Worm (Caenorhabditis elegans) whole organism, mixed stage, embryonic: Measurements from ENCODE around the gene npp-15.
A peak's percentile ranks its signal among the peaks of the same experiment; 100 is the strongest.

Experiments used
- bed-3 ChIP-seq: fragments of 200-800 bp; sonication (Bioruptor generic); optimal IDR thresholded peaks from 3 replicates; lab custom pipeline; 2018; ENCODE audit warnings: mild to moderate bottlenecking, missing genetic modification characterization, moderate library complexity, missing compliant biosample characterization
- blmp-1 ChIP-seq: fragments of 150-350 bp; optimal IDR thresholded peaks from 2 replicates; lab custom pipeline; 2014; ENCODE audit warnings: missing biosample characterization, missing genetic modification characterization
- ceh-39 ChIP-seq: fragments of 150-350 bp; optimal IDR thresholded peaks from 2 replicates; lab custom pipeline; 2014; ENCODE audit warnings: missing biosample characterization, missing genetic modification characterization
- ceh-43 ChIP-seq: fragments of 200-800 bp; sonication (Bioruptor generic); optimal IDR thresholded peaks from 2 replicates; lab custom pipeline; 2018; ENCODE audit warnings: mild to moderate bottlenecking, missing genetic modification characterization, moderate library complexity, missing compliant biosample characterization
- ceh-83 ChIP-seq: fragments of 200-800 bp; sonication (Bioruptor generic); optimal IDR thresholded peaks from 2 replicates; lab custom pipeline; 2018; ENCODE audit warnings: mild to moderate bottlenecking, missing genetic modification characterization, missing compliant biosample characterization
- ces-1 ChIP-seq: fragments of 150-350 bp; optimal IDR thresholded peaks from 2 replicates; lab custom pipeline; 2014; ENCODE audit warnings: missing biosample characterization, missing genetic modification reagents, missing genetic modification characterization
- cnd-1 ChIP-seq: fragments of 200-800 bp; sonication (Bioruptor generic); optimal IDR thresholded peaks from 2 replicates; lab custom pipeline; 2018; ENCODE audit warnings: mild to moderate bottlenecking, missing genetic modification characterization, missing compliant biosample characterization
- drap-1 ChIP-seq: fragments of 200-800 bp; sonication (Bioruptor generic); optimal IDR thresholded peaks from 3 replicates; lab custom pipeline; 2018; ENCODE audit warnings: mild to moderate bottlenecking, missing genetic modification characterization, missing compliant biosample characterization
- elt-1 ChIP-seq: sonication (generic microtip); optimal IDR thresholded peaks from 2 replicates; lab custom pipeline; 2017; ENCODE audit warnings: missing genetic modification characterization, mild to moderate bottlenecking, missing compliant biosample characterization, antibody characterized with exemption, moderate library complexity, borderline replicate concordance; ENCODE audit not compliant: insufficient read depth
- flh-1 ChIP-seq: fragments of 200-800 bp; sonication (Bioruptor generic); optimal IDR thresholded peaks from 2 replicates; lab custom pipeline; 2018; ENCODE audit warnings: mild to moderate bottlenecking, missing genetic modification characterization, moderate library complexity, missing compliant biosample characterization
- ham-2 ChIP-seq: fragments of 200-800 bp; sonication (Bioruptor generic); optimal IDR thresholded peaks from 2 replicates; lab custom pipeline; 2018; ENCODE audit warnings: mild to moderate bottlenecking, missing genetic modification characterization, missing compliant biosample characterization
- hlh-1 ChIP-seq: fragments of 150-350 bp; optimal IDR thresholded peaks from 2 replicates; lab custom pipeline; 2014; ENCODE audit warnings: missing biosample characterization, missing genetic modification reagents, missing genetic modification characterization
- lin-13 ChIP-seq: fragments of 150-350 bp; optimal IDR thresholded peaks from 2 replicates; lab custom pipeline; 2014; ENCODE audit warnings: missing biosample characterization, missing genetic modification characterization
- lin-32 ChIP-seq: fragments of 200-800 bp; sonication (Bioruptor generic); optimal IDR thresholded peaks from 2 replicates; lab custom pipeline; 2018; ENCODE audit warnings: mild to moderate bottlenecking, missing genetic modification characterization, missing compliant biosample characterization
- lsy-2 ChIP-seq: fragments of 150-350 bp; optimal IDR thresholded peaks from 2 replicates; lab custom pipeline; 2014; ENCODE audit warnings: missing biosample characterization, missing genetic modification characterization
- mab-5 ChIP-seq: fragments of 150-350 bp; optimal IDR thresholded peaks from 2 replicates; lab custom pipeline; 2014; ENCODE audit warnings: missing biosample characterization, missing genetic modification characterization
- mep-1 ChIP-seq: fragments of 150-350 bp; optimal IDR thresholded peaks from 2 replicates; lab custom pipeline; 2017; ENCODE audit warnings: missing biosample characterization, missing genetic modification reagents, missing genetic modification characterization, inconsistent platforms
- mls-2 ChIP-seq: sonication (generic microtip); optimal IDR thresholded peaks from 2 replicates; lab custom pipeline; 2016; ENCODE audit warnings: mild to moderate bottlenecking, missing genetic modification characterization, moderate library complexity, missing compliant biosample characterization
- nhr-12 ChIP-seq: fragments of 150-350 bp; optimal IDR thresholded peaks from 2 replicates; lab custom pipeline; 2014; ENCODE audit warnings: missing biosample characterization, missing genetic modification characterization
- nhr-237 ChIP-seq: fragments of 150-350 bp; optimal IDR thresholded peaks from 2 replicates; lab custom pipeline; 2014; ENCODE audit warnings: missing biosample characterization, missing genetic modification characterization
- nhr-28 ChIP-seq: fragments of 150-350 bp; optimal IDR thresholded peaks from 2 replicates; lab custom pipeline; 2014; ENCODE audit warnings: missing biosample characterization, missing genetic modification characterization
- nhr-76 ChIP-seq: sonication (generic microtip); optimal IDR thresholded peaks from 2 replicates; lab custom pipeline; 2017; ENCODE audit warnings: missing biosample characterization, missing genetic modification characterization
- pha-4 ChIP-seq: fragments of 150-350 bp; optimal IDR thresholded peaks from 2 replicates; lab custom pipeline; 2018; ENCODE audit warnings: missing biosample characterization, missing genetic modification reagents, missing genetic modification characterization
- sem-2 ChIP-seq: fragments of 200-800 bp; sonication (Bioruptor generic); optimal IDR thresholded peaks from 2 replicates; lab custom pipeline; 2018; ENCODE audit warnings: mild to moderate bottlenecking, missing genetic modification characterization, missing compliant biosample characterization
- snpc-4 ChIP-seq: fragments of 150-350 bp; optimal IDR thresholded peaks from 2 replicates; lab custom pipeline; 2014; ENCODE audit warnings: missing biosample characterization, missing genetic modification characterization
- sptf-1 ChIP-seq: sonication (generic microtip); optimal IDR thresholded peaks from 2 replicates; lab custom pipeline; 2017; ENCODE audit warnings: mild to moderate bottlenecking, missing genetic modification characterization, moderate library complexity, missing compliant biosample characterization
- tbx-8 ChIP-seq: fragments of 200-800 bp; sonication (Bioruptor generic); optimal IDR thresholded peaks from 2 replicates; lab custom pipeline; 2018; ENCODE audit warnings: mild to moderate bottlenecking, missing genetic modification characterization, moderate library complexity, missing compliant biosample characterization
- unc-120 ChIP-seq: sonication (generic microtip); optimal IDR thresholded peaks from 2 replicates; lab custom pipeline; 2017; ENCODE audit warnings: missing genetic modification characterization, missing compliant biosample characterization; ENCODE audit not compliant: poor library complexity, severe bottlenecking
- unc-39 ChIP-seq: fragments of 150-350 bp; optimal IDR thresholded peaks from 2 replicates; lab custom pipeline; 2014; ENCODE audit warnings: missing biosample characterization, missing genetic modification characterization
- unc-62 ChIP-seq: fragments of 150-350 bp; optimal IDR thresholded peaks from 2 replicates; lab custom pipeline; 2014; ENCODE audit warnings: missing biosample characterization, missing genetic modification reagents, missing genetic modification characterization
- zip-8 ChIP-seq: fragments of 150-350 bp; optimal IDR thresholded peaks from 2 replicates; lab custom pipeline; 2014; ENCODE audit warnings: missing biosample characterization, missing genetic modification characterization
- ztf-11 ChIP-seq: fragments of 150-350 bp; optimal IDR thresholded peaks from 2 replicates; lab custom pipeline; 2014; ENCODE audit warnings: missing biosample characterization, missing genetic modification characterization

Gene npp-15

ce11 chrIII:7924821-7925220, 4.0 kb upstream of the npp-15 start, which contains the start of gene tag-250:
Gene tag-250, minus strand, starts transcription at chrIII:7924921.
- TF ChIP-seq zip-8, result no peak

DNA sequence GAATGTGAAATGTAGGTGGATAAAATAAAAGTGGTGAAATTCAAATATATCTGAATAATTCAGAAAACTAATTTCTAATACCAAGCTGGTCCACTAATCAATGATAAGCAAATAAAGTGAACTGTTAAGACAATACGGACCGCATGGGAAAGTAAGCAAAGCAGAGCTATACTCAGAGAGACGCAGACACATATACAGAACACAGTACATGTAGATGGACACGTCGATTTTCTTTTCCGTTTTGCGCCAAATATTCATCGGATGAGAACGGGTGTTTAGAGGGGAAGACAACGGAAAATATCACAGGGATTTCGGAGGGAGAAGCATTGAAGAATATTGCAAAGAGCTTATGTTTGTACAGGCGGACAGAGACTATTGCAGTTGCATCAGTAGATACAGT, 2.9 kb upstream of the npp-15 start:
- TF ChIP-seq sptf-1 (tag; lab: Kevin White, UChicago) (no peak), pha-4 (peak; percentile 34), ceh-43 (GFP tag; lab: Kevin White, UChicago) (no peak), mep-1 (tag; lab: Kevin White, UChicago) (no peak), ham-2 (peak; percentile 78), nhr-237 (tag; lab: Kevin White, UChicago) (peak; percentile 24), nhr-12 (tag; lab: Kevin White, UChicago) (no peak), lsy-2 (tag; lab: Kevin White, UChicago) (peak; percentile 2)

DNA sequence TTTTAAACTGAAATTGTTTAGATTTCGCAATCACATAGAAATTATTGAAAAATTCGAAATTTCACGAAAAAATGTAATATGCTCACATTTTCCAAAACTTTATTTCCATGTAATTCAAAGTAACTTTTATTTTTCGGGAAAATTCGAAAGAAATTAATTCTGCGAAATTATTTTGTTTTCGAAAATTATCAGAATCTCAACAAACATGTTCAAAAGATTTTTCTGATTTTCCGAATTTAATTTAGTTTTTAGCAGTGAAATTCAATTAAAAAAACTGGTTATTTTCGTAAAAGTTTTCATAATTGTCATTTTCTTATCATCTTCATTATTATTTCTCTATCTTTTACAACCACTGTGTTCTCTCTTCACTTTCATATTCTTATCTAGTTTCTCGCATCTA, 4.4 kb downstream of the npp-15 start, which contains the start of gene ran-2:
TSS of gene ran-2 (plus strand) at position 301 of the 400 bp plus-strand sequence.
- TF ChIP-seq cnd-1 (tag; lab: Kevin White, UChicago) (no peak), sem-2 (no peak), nhr-12 (tag; lab: Kevin White, UChicago) (no peak), nhr-28 (tag; lab: Kevin White, UChicago) (no peak)
- TF ChIP-seq, all 35 proteins: peak for 0

DNA sequence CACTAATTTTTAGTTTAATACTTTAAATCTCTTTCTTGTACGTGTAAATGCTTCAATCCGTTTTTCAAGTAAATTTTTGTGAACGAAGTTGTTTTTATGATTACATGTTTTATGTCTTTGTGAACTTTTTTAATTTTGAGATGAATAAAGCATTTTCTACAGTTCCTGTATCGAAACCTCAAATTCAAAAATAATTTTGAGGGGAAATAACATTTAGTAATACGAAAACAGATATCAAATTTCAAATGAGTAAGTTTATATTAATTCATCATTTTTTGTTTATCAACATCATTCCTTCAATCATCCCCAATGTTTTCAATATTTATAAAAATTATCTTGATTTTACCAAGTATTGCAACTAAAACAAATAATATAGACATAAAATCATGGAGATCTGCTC, 8.7 kb downstream of the npp-15 start, which contains the start of gene C29E4.10:
TSS of gene C29E4.10 (plus strand) at position 301 of the 400 bp plus-strand sequence.
- TF ChIP-seq ces-1 (GFP tag; lab: Kevin White, UChicago), result no peak
- no peak for TF ChIP-seq pha-4
- TF ChIP-seq nhr-76 (tag; lab: Kevin White, UChicago), result no peak
- TF ChIP-seq sem-2, result no peak
- TF ChIP-seq lsy-2 (tag; lab: Kevin White, UChicago), result no peak
- TF ChIP-seq ztf-11 (tag; lab: Kevin White, UChicago), result no peak
- TF ChIP-seq unc-62 (GFP tag; lab: Kevin White, UChicago), result no peak
- TF ChIP-seq unc-39 (tag; lab: Kevin White, UChicago), result no peak
- no peak for TF ChIP-seq mab-5 (tag; lab: Kevin White, UChicago)
- TF ChIP-seq, all 35 proteins: peak for 0

- TF ChIP-seq lin-32 (GFP tag; lab: Kevin White, UChicago), result no peak
- TF ChIP-seq ceh-39 (tag; lab: Kevin White, UChicago), result peak; percentile 52
- TF ChIP-seq unc-62 (GFP tag; lab: Kevin White, UChicago), result no peak
- TF ChIP-seq ceh-83, result no peak
- no peak for TF ChIP-seq ceh-43 (GFP tag; lab: Kevin White, UChicago)
- peak; percentile 16 for TF ChIP-seq lin-13
- TF ChIP-seq mep-1 (tag; lab: Kevin White, UChicago), result peak; percentile 76
- TF ChIP-seq ztf-11 (tag; lab: Kevin White, UChicago), result no peak
- TF ChIP-seq tbx-8, result no peak
- no peak for TF ChIP-seq ces-1 (GFP tag; lab: Kevin White, UChicago)
- no peak for TF ChIP-seq nhr-28 (tag; lab: Kevin White, UChicago)
- TF ChIP-seq snpc-4, result no peak
- no peak for TF ChIP-seq drap-1
- no peak for TF ChIP-seq blmp-1 (tag; lab: Kevin White, UChicago)
- no peak for TF ChIP-seq sem-2
- TF ChIP-seq nhr-237 (tag; lab: Kevin White, UChicago), result peak; percentile 76
- no peak for TF ChIP-seq flh-1 (GFP tag; lab: Kevin White, UChicago)
- TF ChIP-seq mls-2 (tag; lab: Kevin White, UChicago), result no peak
- no peak for TF ChIP-seq unc-120 (tag; lab: Kevin White, UChicago)
- TF ChIP-seq nhr-12 (tag; lab: Kevin White, UChicago), result no peak
- TF ChIP-seq pha-4, result peak; percentile 61
- no peak for TF ChIP-seq ham-2
- peak; percentile 28 for TF ChIP-seq hlh-1 (tag; lab: Kevin White, UChicago)
- peak; percentile 81 for TF ChIP-seq lsy-2 (tag; lab: Kevin White, UChicago)
Measured at ce11 chrIII:7940819-7941218, 12.0 kb downstream of the npp-15 start, which contains the start of gene C29E4.12. Gene C29E4.12, plus strand, starts transcription at chrIII:7941151.

DNA sequence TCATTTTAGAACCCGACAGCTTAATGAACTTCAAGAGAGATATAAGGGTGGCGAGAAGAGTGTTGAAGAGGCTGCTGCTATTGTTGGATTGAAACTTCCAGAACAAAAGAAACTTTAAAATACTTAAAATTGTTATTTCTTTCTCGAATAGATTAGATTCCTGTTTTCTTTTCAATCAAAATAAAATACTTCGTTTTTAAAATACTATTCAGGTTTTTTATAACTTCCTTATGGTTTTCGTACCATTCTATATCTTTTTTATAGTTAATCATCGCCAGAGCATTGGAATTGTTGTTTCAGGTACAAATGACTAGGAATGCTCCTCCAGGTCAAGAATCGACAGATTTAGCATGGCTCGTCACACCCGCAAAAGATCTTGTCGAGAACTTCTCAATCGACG, 12.6 kb downstream of the npp-15 start, which contains the start of gene kle-2:
TSS of gene kle-2 (plus strand) at position 301 of the 400 bp plus-strand sequence.
- no peak for TF ChIP-seq lin-13
- TF ChIP-seq drap-1, result no peak
- TF ChIP-seq ceh-43 (GFP tag; lab: Kevin White, UChicago), result no peak
- no peak for TF ChIP-seq mep-1 (tag; lab: Kevin White, UChicago)
- no peak for TF ChIP-seq ham-2
- no peak for TF ChIP-seq zip-8
- TF ChIP-seq tbx-8, result no peak
- TF ChIP-seq bed-3, result no peak
- no peak for TF ChIP-seq elt-1 (tag; lab: Kevin White, UChicago)
- no peak for TF ChIP-seq nhr-28 (tag; lab: Kevin White, UChicago)
- no peak for TF ChIP-seq nhr-12 (tag; lab: Kevin White, UChicago)
- TF ChIP-seq unc-39 (tag; lab: Kevin White, UChicago), result no peak
- TF ChIP-seq unc-120 (tag; lab: Kevin White, UChicago), result no peak
- TF ChIP-seq ceh-39 (tag; lab: Kevin White, UChicago), result no peak
- TF ChIP-seq ceh-83, result no peak
- no peak for TF ChIP-seq ztf-11 (tag; lab: Kevin White, UChicago)
- no peak for TF ChIP-seq hlh-1 (tag; lab: Kevin White, UChicago)
- no peak for TF ChIP-seq mab-5 (tag; lab: Kevin White, UChicago)
